Fruit fly (Drosophila melanogaster) whole organism, embryonic: ENCODE measurements around the gene Bet3.

Experiments
- Ada2b ChIP-seq: fragments of 200-800 bp; sonication (Bioruptor generic); IDR thresholded peaks from 2 replicates; pipeline ENCODE4 v1.3.6; 2022; ENCODE audit warnings: missing biosample characterization, missing genetic modification characterization
- CG10979 ChIP-seq: fragments of 200-800 bp; sonication (Bioruptor generic); optimal IDR thresholded peaks from 2 replicates; lab custom pipeline; 2018; ENCODE audit warnings: missing biosample characterization, mild to moderate bottlenecking, missing genetic modification characterization, moderate library complexity
- CG11247 ChIP-seq: fragments of 200-800 bp; sonication (Bioruptor generic); IDR thresholded peaks from 2 replicates; pipeline ENCODE4 v1.3.6; 2022; ENCODE audit warnings: missing biosample characterization, missing genetic modification characterization
- CG12659 ChIP-seq: fragments of 200-800 bp; sonication (Bioruptor generic); optimal IDR thresholded peaks from 3 replicates; lab custom pipeline; 2017; ENCODE audit warnings: mild to moderate bottlenecking, missing biosample characterization, missing genetic modification reagents, missing genetic modification characterization
- CG13775 ChIP-seq: fragments of 200-800 bp; sonication (Bioruptor generic); optimal IDR thresholded peaks from 3 replicates; lab custom pipeline; 2017; ENCODE audit warnings: missing biosample characterization, mild to moderate bottlenecking, missing genetic modification characterization
- CG15514 ChIP-seq: fragments of 200-800 bp; sonication (Bioruptor generic); optimal IDR thresholded peaks from 3 replicates; lab custom pipeline; 2017; ENCODE audit warnings: missing biosample characterization, missing genetic modification characterization, mild to moderate bottlenecking, moderate library complexity, missing genetic modification reagents
- CG15601 ChIP-seq: fragments of 200-800 bp; sonication (Bioruptor generic); optimal IDR thresholded peaks from 3 replicates; lab custom pipeline; 2019; ENCODE audit warnings: missing biosample characterization, mild to moderate bottlenecking, missing genetic modification characterization, moderate library complexity
- CG1647 ChIP-seq: fragments of 200-800 bp; sonication (Bioruptor generic); optimal IDR thresholded peaks from 3 replicates; lab custom pipeline; 2016; ENCODE audit warnings: missing biosample characterization, missing genetic modification characterization
- CG1792 ChIP-seq: fragments of 200-800 bp; sonication (Bioruptor generic); optimal IDR thresholded peaks from 2 replicates; lab custom pipeline; 2016; ENCODE audit warnings: missing biosample characterization, missing genetic modification characterization
- CG18262 ChIP-seq: fragments of 200-800 bp; optimal IDR thresholded peaks from 3 replicates; lab custom pipeline; 2019; ENCODE audit warnings: missing biosample characterization, mild to moderate bottlenecking, missing genetic modification characterization, moderate library complexity
- CG1832 ChIP-seq: fragments of 200-800 bp; sonication (Bioruptor generic); optimal IDR thresholded peaks from 2 replicates; lab custom pipeline; 2017; ENCODE audit warnings: missing biosample characterization, mild to moderate bottlenecking, missing genetic modification characterization, inconsistent platforms
- CG2202 ChIP-seq: fragments of 200-800 bp; sonication (Bioruptor generic); optimal IDR thresholded peaks from 2 replicates; lab custom pipeline; 2018; ENCODE audit warnings: missing biosample characterization, mild to moderate bottlenecking, missing genetic modification characterization
- CG34376 ChIP-seq: fragments of 200-800 bp; sonication (Bioruptor generic); optimal IDR thresholded peaks from 2 replicates; lab custom pipeline; 2018; ENCODE audit warnings: missing biosample characterization, mild to moderate bottlenecking, missing genetic modification characterization
- CG4328 ChIP-seq: fragments of 200-800 bp; sonication (Bioruptor generic); optimal IDR thresholded peaks from 3 replicates; lab custom pipeline; 2017; ENCODE audit warnings: missing biosample characterization, missing genetic modification reagents, missing genetic modification characterization
- CG6791 ChIP-seq: fragments of 200-800 bp; sonication (Bioruptor generic); IDR thresholded peaks from 3 replicates; pipeline ENCODE4 v1.3.6; 2022; ENCODE audit warnings: missing biosample characterization, missing genetic modification characterization; ENCODE audit not compliant: partially characterized antibody
- CG9727 ChIP-seq: fragments of 200-800 bp; sonication (Bioruptor generic); optimal IDR thresholded peaks from 3 replicates; lab custom pipeline; 2017; ENCODE audit warnings: missing biosample characterization, mild to moderate bottlenecking, missing genetic modification characterization
- CHES-1-like ChIP-seq: fragments of 200-800 bp; sonication (Bioruptor generic); optimal IDR thresholded peaks from 2 replicates; lab custom pipeline; 2016; ENCODE audit warnings: missing biosample characterization, missing genetic modification characterization
- E2f1 ChIP-seq: fragments of 200-800 bp; sonication (Bioruptor generic); IDR thresholded peaks from 2 replicates; pipeline ENCODE4 v1.3.6; 2022; ENCODE audit warnings: missing biosample characterization, missing genetic modification characterization
- Lpt ChIP-seq: fragments of >200 bp; optimal IDR thresholded peaks from 2 replicates; lab custom pipeline; 2018; ENCODE audit warnings: missing biosample characterization, missing genetic modification characterization
- Med ChIP-seq: fragments of 200-800 bp; sonication (Bioruptor generic); peaks from one replicate; lab custom pipeline; 2016; ENCODE audit warnings: missing biosample characterization, missing genetic modification characterization, mild to moderate bottlenecking, inconsistent platforms, moderate library complexity
- NK7.1 ChIP-seq: fragments of 200-800 bp; sonication (Bioruptor generic); optimal IDR thresholded peaks from 3 replicates; lab custom pipeline; 2016; ENCODE audit warnings: missing biosample characterization, missing genetic modification characterization
- Nf-YA ChIP-seq: fragments of 200-800 bp; sonication (Bioruptor generic); IDR thresholded peaks from 2 replicates; pipeline ENCODE4 v1.3.6; 2022; ENCODE audit warnings: missing biosample characterization, missing genetic modification characterization
- Nf-YB ChIP-seq: fragments of 200-800 bp; sonication (Bioruptor generic); optimal IDR thresholded peaks from 3 replicates; lab custom pipeline; 2019; ENCODE audit warnings: missing biosample characterization, mild to moderate bottlenecking, missing genetic modification characterization, moderate library complexity
- Ravus ChIP-seq: fragments of 200-800 bp; sonication (Bioruptor generic); IDR thresholded peaks from 2 replicates; pipeline ENCODE4 v1.3.6; 2022; ENCODE audit warnings: missing biosample characterization, missing genetic modification characterization
- Rfx ChIP-seq: fragments of 200-800 bp; sonication (Bioruptor generic); IDR thresholded peaks from 2 replicates; pipeline ENCODE4 v1.3.6; 2022; ENCODE audit warnings: missing biosample characterization, missing genetic modification characterization
- Side ChIP-seq: fragments of 200-800 bp; sonication (Bioruptor generic); optimal IDR thresholded peaks from 2 replicates; lab custom pipeline; 2016; ENCODE audit warnings: missing biosample characterization, missing genetic modification characterization
- Sox102F ChIP-seq: fragments of 200-800 bp; sonication (Bioruptor generic); optimal IDR thresholded peaks from 2 replicates; lab custom pipeline; 2018; ENCODE audit warnings: missing biosample characterization, mild to moderate bottlenecking, missing genetic modification characterization, moderate library complexity
- Xrp1 ChIP-seq: fragments of 200-800 bp; sonication (Bioruptor generic); IDR thresholded peaks from 2 replicates; pipeline ENCODE4 v1.3.6; 2022; ENCODE audit warnings: missing biosample characterization, missing genetic modification characterization
- ato ChIP-seq: fragments of 200-800 bp; sonication (Bioruptor generic); IDR thresholded peaks from 2 replicates; pipeline ENCODE4 v1.3.6; 2022; ENCODE audit warnings: missing biosample characterization, missing genetic modification characterization; ENCODE audit not compliant: partially characterized antibody
- br ChIP-seq: fragments of >200 bp; optimal IDR thresholded peaks from 2 replicates; lab custom pipeline; 2017
- cad ChIP-seq: fragments of >200 bp; optimal IDR thresholded peaks from 2 replicates; lab custom pipeline; 2017; ENCODE audit warnings: missing biosample characterization, missing genetic modification characterization
- cg ChIP-seq: fragments of 200-800 bp; sonication (Bioruptor generic); optimal IDR thresholded peaks from 3 replicates; lab custom pipeline; 2019; ENCODE audit warnings: missing biosample characterization, mild to moderate bottlenecking, missing genetic modification characterization, moderate library complexity
- chinmo ChIP-seq: fragments of 200-800 bp; sonication (Bioruptor generic); IDR thresholded peaks from 4 replicates; pipeline ENCODE4 v1.3.6; 2022; ENCODE audit warnings: missing biosample characterization, missing genetic modification characterization; ENCODE audit not compliant: partially characterized antibody
- crc ChIP-seq: fragments of 200-800 bp; sonication (Bioruptor generic); optimal IDR thresholded peaks from 2 replicates; lab custom pipeline; 2016; ENCODE audit warnings: missing biosample characterization, missing genetic modification characterization
- croc ChIP-seq: fragments of 200-800 bp; sonication (Bioruptor generic); conservative IDR thresholded peaks from 3 replicates; pipeline ENCODE4 v1.3.6; 2022; ENCODE audit warnings: missing biosample characterization, missing genetic modification characterization
- ems ChIP-seq: fragments of 200-800 bp; sonication (Bioruptor generic); optimal IDR thresholded peaks from 3 replicates; lab custom pipeline; 2016; ENCODE audit warnings: missing biosample characterization, missing genetic modification characterization
- en ChIP-seq: fragments of 200-800 bp; sonication (Bioruptor generic); optimal IDR thresholded peaks from 2 replicates; lab custom pipeline; 2016; ENCODE audit warnings: missing biosample characterization, missing genetic modification characterization
- eyg ChIP-seq: fragments of 200-800 bp; sonication (Bioruptor generic); optimal IDR thresholded peaks from 3 replicates; lab custom pipeline; 2016; ENCODE audit warnings: missing biosample characterization, missing genetic modification characterization
- fd96Cb ChIP-seq: fragments of 200-800 bp; sonication (Bioruptor generic); optimal IDR thresholded peaks from 2 replicates; lab custom pipeline; 2018; ENCODE audit warnings: missing biosample characterization, mild to moderate bottlenecking, missing genetic modification characterization, moderate library complexity
- hth ChIP-seq: fragments of >200 bp; optimal IDR thresholded peaks from 2 replicates; lab custom pipeline; 2017; ENCODE audit warnings: inconsistent platforms
- inv ChIP-seq: fragments of 200-800 bp; sonication (Bioruptor generic); IDR thresholded peaks from 2 replicates; pipeline ENCODE4 v1.3.6; 2022; ENCODE audit warnings: missing biosample characterization, missing genetic modification characterization; ENCODE audit not compliant: partially characterized antibody
- nerfin-1 ChIP-seq: fragments of 200-800 bp; sonication (Bioruptor generic); optimal IDR thresholded peaks from 3 replicates; lab custom pipeline; 2019; ENCODE audit warnings: missing biosample characterization, mild to moderate bottlenecking, missing genetic modification characterization, moderate library complexity
- nmo ChIP-seq: fragments of 200-800 bp; sonication (Bioruptor generic); optimal IDR thresholded peaks from 2 replicates; lab custom pipeline; 2018; ENCODE audit warnings: missing biosample characterization, mild to moderate bottlenecking, missing genetic modification characterization, moderate library complexity
- oc ChIP-seq: fragments of 200-800 bp; sonication (Bioruptor generic); optimal IDR thresholded peaks from 2 replicates; lab custom pipeline; 2018; ENCODE audit warnings: missing biosample characterization, mild to moderate bottlenecking, missing genetic modification characterization, moderate library complexity
- otp ChIP-seq: fragments of 200-800 bp; sonication (Bioruptor generic); IDR thresholded peaks from 3 replicates; pipeline ENCODE4, ENCODE4 v1.3.6; 2022; ENCODE audit warnings: missing biosample characterization, missing genetic modification characterization
- psq ChIP-seq: fragments of 200-800 bp; sonication (Bioruptor generic); optimal IDR thresholded peaks from 2 replicates; lab custom pipeline; 2017; ENCODE audit warnings: missing biosample characterization, missing genetic modification characterization
- pzg ChIP-seq: fragments of 200-800 bp; sonication (Bioruptor generic); optimal IDR thresholded peaks from 3 replicates; lab custom pipeline; 2018; ENCODE audit warnings: missing biosample characterization, mild to moderate bottlenecking, missing genetic modification characterization, moderate library complexity
- ro ChIP-seq: fragments of 200-800 bp; sonication (Bioruptor generic); IDR thresholded peaks from 2 replicates; pipeline ENCODE4 v1.3.6; 2022; ENCODE audit warnings: missing biosample characterization, missing genetic modification characterization
- schlank ChIP-seq: fragments of 200-800 bp; sonication (Bioruptor generic); optimal IDR thresholded peaks from 2 replicates; lab custom pipeline; 2018; ENCODE audit warnings: missing biosample characterization, mild to moderate bottlenecking, missing genetic modification characterization
- vfl ChIP-seq: fragments of 200-800 bp; sonication (Bioruptor generic); optimal IDR thresholded peaks from 2 replicates; lab custom pipeline; 2016; ENCODE audit warnings: missing biosample characterization, missing genetic modification characterization
- wdn ChIP-seq: fragments of 200-800 bp; sonication (Bioruptor generic); IDR thresholded peaks from 2 replicates; pipeline ENCODE4 v1.3.6; 2022; ENCODE audit warnings: missing biosample characterization, missing genetic modification characterization

The Bet3 gene

DNA sequence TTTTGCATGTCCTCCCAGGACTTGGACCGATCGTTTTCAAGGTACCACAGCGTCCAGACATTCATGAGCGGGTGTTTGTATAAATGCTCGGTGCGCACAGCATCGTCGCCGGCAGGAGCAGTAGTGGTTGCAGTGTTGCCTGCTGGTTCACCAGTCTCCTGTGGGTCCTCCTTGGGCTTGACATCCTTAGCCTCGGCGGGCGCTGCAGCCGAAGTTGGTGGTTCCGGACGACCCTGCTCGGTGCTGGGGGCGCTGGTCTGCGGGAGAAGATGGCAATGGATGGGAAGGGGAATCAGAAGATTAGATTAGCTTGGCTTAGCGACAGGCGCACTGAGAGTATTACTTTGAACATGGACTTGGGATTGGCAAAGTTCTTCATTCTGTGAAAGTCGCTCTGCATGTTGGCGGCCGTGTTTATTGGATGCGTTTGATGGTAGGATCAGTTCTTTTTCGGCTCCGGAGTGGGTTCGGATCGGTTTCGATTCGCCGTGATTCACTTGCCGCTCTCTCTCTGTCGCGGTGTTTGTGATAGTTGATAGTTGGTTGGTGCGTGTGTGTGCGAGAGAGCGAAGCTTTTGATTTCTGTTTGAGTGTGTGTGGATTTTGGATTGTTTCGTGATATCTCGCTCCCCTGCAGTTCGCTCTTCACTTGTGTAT, 41.2 kb downstream of the Bet3 start (continued):
- TF ChIP-seq CG15601 (tag; lab: Kevin White, UChicago) (no peak), Rfx (GFP tag; lab: Robert Waterston, UW) (no peak), oc (tag; lab: Kevin White, UChicago) (no peak), otp (GFP tag; lab: Robert Waterston, UW) (no peak), psq (GFP tag; lab: Kevin White, UChicago) (no peak), ato (GFP tag; lab: Robert Waterston, UW) (no peak), CG12659 (GFP tag; lab: Kevin White, UChicago) (no peak), Nf-YA (GFP tag; lab: Robert Waterston, UW) (no peak), fd96Cb (no peak), CG18262 (tag; lab: Kevin White, UChicago) (no peak), nmo (no peak), Nf-YB (GFP tag; lab: Kevin White, UChicago) (no peak), eyg (GFP tag; lab: Kevin White, UChicago) (no peak), ro (GFP tag; lab: Robert Waterston, UW) (no peak), CG2202 (tag; lab: Kevin White, UChicago) (no peak), Sox102F (GFP tag; lab: Kevin White, UChicago) (no peak), CG1792 (GFP tag; lab: Kevin White, UChicago) (no peak), crc (no peak), Med (GFP tag; lab: Kevin White, UChicago) (peak; percentile 71), CG4328 (GFP tag; lab: Kevin White, UChicago) (no peak), CG34376 (no peak), CHES-1-like (peak; percentile 20), croc (no peak), CG9727 (no peak), E2f1 (GFP tag; lab: Robert Waterston, UW) (no peak), CG13775 (no peak), Lpt (GFP tag; lab: Kevin White, UChicago) (no peak), CG15514 (GFP tag; lab: Kevin White, UChicago) (peak; percentile 60), Ravus (GFP tag; lab: Robert Waterston, UW) (no peak), inv (GFP tag; lab: Robert Waterston, UW) (no peak), cad (no peak), Side (GFP tag; lab: Kevin White, UChicago) (no peak), CG6791 (GFP tag; lab: Robert Waterston, UW) (no peak), NK7.1 (no peak), schlank (tag; lab: Kevin White, UChicago) (no peak), ems (no peak), Ada2b (GFP tag; lab: Robert Waterston, UW) (no peak), nerfin-1 (tag; lab: Kevin White, UChicago) (no peak), en (GFP tag; lab: Kevin White, UChicago) (no peak), wdn (GFP tag; lab: Robert Waterston, UW) (no peak), cg (GFP tag; lab: Kevin White, UChicago) (peak; percentile 84), Xrp1 (no peak), chinmo (GFP tag; lab: Robert Waterston, UW) (peak; percentile 67; the same call in 2 of the 4 replicates), CG11247 (GFP tag; lab: Robert Waterston, UW) (no peak), pzg (GFP tag; lab: Kevin White, UChicago) (no peak), vfl (GFP tag; lab: Kevin White, UChicago) (no peak), br (lab: Kevin White, UChicago) (no peak), CG1647 (GFP tag; lab: Kevin White, UChicago) (no peak), CG10979 (tag; lab: Kevin White, UChicago) (no peak), CG1832 (GFP tag; lab: Kevin White, UChicago) (peak; percentile 3), hth (lab: Kevin White, UChicago) (no peak)
